Fruit fly (Drosophila melanogaster) whole organism, wandering third instar larva: ENCODE results near the gene CG13623.

ENCODE experiments used
- Abd-B ChIP-seq: fragments of >200 bp; optimal IDR thresholded peaks from 2 replicates; lab custom pipeline; 2017; ENCODE audit warnings: missing biosample characterization, missing genetic modification characterization
- CG32264 ChIP-seq: fragments of 200-800 bp; sonication (Bioruptor generic); optimal IDR thresholded peaks from 2 replicates; lab custom pipeline; 2016; ENCODE audit warnings: missing biosample characterization, missing genetic modification characterization
- CG9705 ChIP-seq: fragments of 200-800 bp; sonication (Bioruptor generic); optimal IDR thresholded peaks from 2 replicates; lab custom pipeline; 2018; ENCODE audit warnings: missing biosample characterization, mild to moderate bottlenecking, missing genetic modification characterization
- CrebA ChIP-seq: fragments of 200-800 bp; sonication (Bioruptor generic); optimal IDR thresholded peaks from 2 replicates; lab custom pipeline; 2016; ENCODE audit warnings: missing biosample characterization, mild to moderate bottlenecking, missing genetic modification characterization, borderline replicate concordance
- Dfd ChIP-seq: fragments of >200 bp; optimal IDR thresholded peaks from 2 replicates; lab custom pipeline; 2017; ENCODE audit warnings: missing biosample characterization, missing genetic modification characterization
- Dif ChIP-seq: fragments of 200-275, 200-300 bp; sonication (Bioruptor generic); optimal IDR thresholded peaks from 2 replicates; lab custom pipeline; 2018; ENCODE audit warnings: missing biosample characterization, missing genetic modification characterization; ENCODE audit not compliant: partially characterized antibody
- GATAd ChIP-seq: sonication (Bioruptor generic); optimal IDR thresholded peaks from 2 replicates; lab custom pipeline; 2016; ENCODE audit warnings: missing biosample characterization, missing genetic modification characterization
- HLH106 ChIP-seq: fragments of 200-800 bp; optimal IDR thresholded peaks from 3 replicates; lab custom pipeline; 2019; ENCODE audit warnings: missing biosample characterization, mild to moderate bottlenecking, missing genetic modification characterization, moderate library complexity
- Hnf4 ChIP-seq: fragments of 200-800 bp; sonication (Bioruptor generic); optimal IDR thresholded peaks from 2 replicates; lab custom pipeline; 2016; ENCODE audit warnings: missing biosample characterization, mild to moderate bottlenecking, missing genetic modification characterization
- Hr78 ChIP-seq: fragments of >200 bp; optimal IDR thresholded peaks from 2 replicates; lab custom pipeline; 2017; ENCODE audit warnings: missing biosample characterization, missing genetic modification characterization
- Hr83 ChIP-seq: fragments of 200-300 bp; sonication (Bioruptor generic); optimal IDR thresholded peaks from 2 replicates; lab custom pipeline; 2016; ENCODE audit warnings: missing biosample characterization, mild to moderate bottlenecking, missing genetic modification characterization, moderate library complexity; ENCODE audit not compliant: poor library complexity, severe bottlenecking
- Jra ChIP-seq: sonication (Bioruptor generic); optimal IDR thresholded peaks from 2 replicates; lab custom pipeline; 2016; ENCODE audit warnings: missing biosample characterization, missing genetic modification characterization
- Mio ChIP-seq: sonication (Bioruptor generic); optimal IDR thresholded peaks from 2 replicates; lab custom pipeline; 2016; ENCODE audit warnings: missing biosample characterization, missing genetic modification characterization
- Myc ChIP-seq: fragments of >200 bp; optimal IDR thresholded peaks from 2 replicates; lab custom pipeline; 2017
- N ChIP-seq: fragments of >200 bp; optimal IDR thresholded peaks from 2 replicates; lab custom pipeline; 2018; ENCODE audit warnings: missing biosample characterization, missing external identifiers, missing genetic modification characterization
- OdsH ChIP-seq: fragments of 200-800 bp; sonication (Bioruptor generic); optimal IDR thresholded peaks from 2 replicates; lab custom pipeline; 2016; ENCODE audit warnings: missing biosample characterization, mild to moderate bottlenecking, missing genetic modification characterization
- Rel ChIP-seq, 2 experiments: fragments of 200-800 bp; sonication (Bioruptor generic) in 1 of 2; optimal IDR thresholded peaks; 2 replicates in 1 of 2; 3 replicates in 1 of 2; lab custom pipeline; 2016 to 2019; ENCODE audit warnings: mild to moderate bottlenecking in 2 of 2, missing biosample characterization in 2 of 2, missing genetic modification characterization in 2 of 2, moderate library complexity in 1 of 2
- Sp1 ChIP-seq: fragments of 200-800 bp; sonication (Bioruptor generic); optimal IDR thresholded peaks from 3 replicates; lab custom pipeline; 2019; ENCODE audit warnings: missing biosample characterization, mild to moderate bottlenecking, missing genetic modification characterization, moderate library complexity
- Vsx2 ChIP-seq: fragments of 200-300, 225-300 bp; sonication (Bioruptor generic); optimal IDR thresholded peaks from 2 replicates; lab custom pipeline; 2018; ENCODE audit warnings: missing biosample characterization, missing genetic modification characterization; ENCODE audit not compliant: partially characterized antibody
- br ChIP-seq: fragments of 200-800 bp; sonication (Bioruptor generic); optimal IDR thresholded peaks from 2 replicates; lab custom pipeline; 2016; ENCODE audit warnings: missing biosample characterization, missing genetic modification characterization
- brk ChIP-seq: fragments of 200-800 bp; sonication (Bioruptor generic); optimal IDR thresholded peaks from 2 replicates; lab custom pipeline; 2016; ENCODE audit warnings: missing biosample characterization, mild to moderate bottlenecking, missing genetic modification characterization
- dl ChIP-seq, 2 experiments: fragments of 175-275, 200-275 bp in 1 of 2; fragments of 200-275 bp in 1 of 2; sonication (Bioruptor generic); optimal IDR thresholded peaks; lab custom pipeline; 2018; ENCODE audit warnings: mild to moderate bottlenecking in 2 of 2, missing biosample characterization in 2 of 2, missing genetic modification characterization in 2 of 2, moderate library complexity in 2 of 2; ENCODE audit not compliant: partially characterized antibody in 2 of 2, insufficient read depth in 1 of 2
- dmrt93B ChIP-seq: fragments of 200-800 bp; sonication (Bioruptor generic); optimal IDR thresholded peaks from 2 replicates; lab custom pipeline; 2018; ENCODE audit warnings: missing biosample characterization, mild to moderate bottlenecking, missing genetic modification characterization
- dsf ChIP-seq: sonication (Bioruptor generic); optimal IDR thresholded peaks from 2 replicates; lab custom pipeline; 2016; ENCODE audit warnings: missing biosample characterization, missing genetic modification characterization, borderline replicate concordance
- ey ChIP-seq: fragments of 200-800 bp; sonication (Bioruptor generic); optimal IDR thresholded peaks from 2 replicates; lab custom pipeline; 2016; ENCODE audit warnings: missing biosample characterization, missing genetic modification characterization
- foxo ChIP-seq, 2 experiments: fragments of 200-800 bp; sonication (Bioruptor generic); optimal IDR thresholded peaks; 2 replicates in 1 of 2; 3 replicates in 1 of 2; lab custom pipeline; 2016 to 2017; ENCODE audit warnings: missing biosample characterization in 2 of 2, missing genetic modification characterization in 2 of 2
- fru ChIP-seq: fragments of 200-800 bp; sonication (Bioruptor generic); optimal IDR thresholded peaks from 3 replicates; lab custom pipeline; 2016; ENCODE audit warnings: missing biosample characterization, mild to moderate bottlenecking, missing genetic modification characterization
- h ChIP-seq: fragments of 200-800 bp; sonication (Bioruptor generic); optimal IDR thresholded peaks from 3 replicates; lab custom pipeline; 2016; ENCODE audit warnings: missing biosample characterization, mild to moderate bottlenecking, missing genetic modification characterization
- jim ChIP-seq: fragments of 175-275, 200-325 bp; sonication (Bioruptor generic); optimal IDR thresholded peaks from 2 replicates; lab custom pipeline; 2016; ENCODE audit warnings: missing biosample characterization, mild to moderate bottlenecking, missing genetic modification characterization
- lola ChIP-seq: fragments of >200 bp; optimal IDR thresholded peaks from 2 replicates; lab custom pipeline; 2017; ENCODE audit warnings: missing biosample characterization, missing genetic modification characterization
- pan ChIP-seq: fragments of >200 bp; optimal IDR thresholded peaks from 2 replicates; lab custom pipeline; 2017
- psq ChIP-seq: fragments of 200-800 bp; sonication (Bioruptor generic); optimal IDR thresholded peaks from 3 replicates; lab custom pipeline; 2017; ENCODE audit warnings: missing biosample characterization, mild to moderate bottlenecking, missing genetic modification characterization, moderate library complexity
- rgr ChIP-seq: fragments of 200-800 bp; sonication (Bioruptor generic); optimal IDR thresholded peaks from 3 replicates; lab custom pipeline; 2016; ENCODE audit warnings: missing biosample characterization, mild to moderate bottlenecking, missing genetic modification characterization
- sage ChIP-seq: fragments of 200-800 bp; sonication (Bioruptor generic); optimal IDR thresholded peaks from 2 replicates; lab custom pipeline; 2016; ENCODE audit warnings: missing biosample characterization, mild to moderate bottlenecking, missing genetic modification characterization
- sv ChIP-seq: fragments of 200-800 bp; sonication (Bioruptor generic); optimal IDR thresholded peaks from 3 replicates; lab custom pipeline; 2016; ENCODE audit warnings: missing biosample characterization, missing genetic modification characterization
- tai ChIP-seq: sonication (Bioruptor generic); optimal IDR thresholded peaks from 2 replicates; lab custom pipeline; 2016; ENCODE audit warnings: missing biosample characterization, missing genetic modification characterization
- usp ChIP-seq: fragments of >200 bp; optimal IDR thresholded peaks from 2 replicates; lab custom pipeline; 2017; ENCODE audit warnings: missing biosample characterization, missing genetic modification characterization
- woc ChIP-seq: sonication (Bioruptor generic); optimal IDR thresholded peaks from 2 replicates; lab custom pipeline; 2016; ENCODE audit warnings: missing biosample characterization, mild to moderate bottlenecking, missing genetic modification characterization

Gene CG13623

DNA sequence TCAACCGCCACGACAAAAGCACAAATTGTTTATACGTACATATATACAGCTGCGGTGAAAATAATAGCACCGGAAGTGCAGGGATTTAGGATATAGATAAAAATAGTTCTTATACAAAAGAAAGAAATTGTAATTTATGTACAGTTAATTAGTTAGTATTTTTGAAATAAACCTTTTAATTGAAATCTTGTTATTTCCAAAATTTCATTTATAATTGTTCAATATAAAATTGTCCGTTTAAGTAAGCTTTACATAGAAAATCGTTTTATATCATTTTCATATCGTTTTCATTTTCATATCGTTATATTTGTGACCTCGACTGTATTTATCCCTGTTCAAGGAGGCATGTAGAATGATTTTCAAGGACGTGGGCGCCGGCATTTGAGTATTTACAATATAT is 43.8 kb upstream of the CG13623 start (continued):
- no peak for TF ChIP-seq Hnf4
- peak; percentile 69 for TF ChIP-seq Sp1 (GFP tag; lab: Kevin White, UChicago)
- TF ChIP-seq lola = no peak
- peak; percentile 49 for TF ChIP-seq OdsH (GFP tag; lab: Kevin White, UChicago)
- peak; percentile 21 for TF ChIP-seq ey (GFP tag; lab: Kevin White, UChicago)
- TF ChIP-seq Vsx2 (GFP tag; lab: Kevin White, UChicago) = no peak
- TF ChIP-seq psq (GFP tag; lab: Kevin White, UChicago) = peak; percentile 31
- no peak for TF ChIP-seq sage (GFP tag; lab: Kevin White, UChicago)
- no peak for TF ChIP-seq usp

DNA sequence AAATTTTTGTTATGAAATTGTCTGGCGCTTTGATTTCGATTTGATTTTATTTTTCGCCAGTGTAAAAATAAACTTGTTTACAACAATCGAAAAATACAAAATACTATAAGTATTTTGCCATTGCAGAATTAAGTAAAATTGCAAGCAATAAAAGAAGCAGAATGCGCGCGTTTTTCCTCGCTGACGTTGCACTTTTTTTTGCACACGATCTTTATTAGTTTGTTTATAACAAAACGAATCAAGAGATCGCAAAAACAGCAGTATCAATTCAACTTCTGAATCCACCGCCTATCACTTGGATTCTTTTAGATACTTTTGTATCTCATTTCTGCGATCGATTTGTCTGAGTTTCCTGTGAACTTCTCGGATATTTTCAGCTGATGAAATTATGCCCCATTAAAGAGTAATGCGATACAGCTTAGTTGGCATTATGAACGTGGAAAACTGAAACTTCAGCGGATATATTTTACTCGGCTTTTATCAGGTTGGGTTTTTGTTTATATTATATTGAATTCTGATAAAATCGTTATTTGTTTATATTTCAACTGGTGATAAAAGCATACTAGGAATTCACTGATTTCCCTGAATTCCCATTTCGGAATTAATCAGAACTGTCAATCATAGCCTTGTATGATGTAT is 42.9 kb upstream of the CG13623 start:
- TF ChIP-seq Hr78 (GFP tag; lab: Kevin White, UChicago) (no peak), CG32264 (GFP tag; lab: Kevin White, UChicago) (no peak), Dif (GFP tag; lab: Kevin White, UChicago) (no peak), Dfd (GFP tag; lab: Kevin White, UChicago) (no peak), Jra (GFP tag; lab: Kevin White, UChicago) (no peak), tai (no peak), woc (GFP tag; lab: Kevin White, UChicago) (no peak), CrebA (no peak), Hnf4 (no peak), CG9705 (GFP tag; lab: Kevin White, UChicago) (no peak), sv (no peak), HLH106 (tag; lab: Kevin White, UChicago) (no peak), jim (GFP tag; lab: Kevin White, UChicago) (no peak), h (GFP tag; lab: Kevin White, UChicago) (no peak), Rel (GFP tag; optimal IDR thresholded peaks at IDR 0.05; lab: Kevin White, UChicago) (no peak), Rel (tag; optimal IDR thresholded peaks at IDR 0.05; lab: Kevin White, UChicago) (no peak), OdsH (GFP tag; lab: Kevin White, UChicago) (no peak)

DNA sequence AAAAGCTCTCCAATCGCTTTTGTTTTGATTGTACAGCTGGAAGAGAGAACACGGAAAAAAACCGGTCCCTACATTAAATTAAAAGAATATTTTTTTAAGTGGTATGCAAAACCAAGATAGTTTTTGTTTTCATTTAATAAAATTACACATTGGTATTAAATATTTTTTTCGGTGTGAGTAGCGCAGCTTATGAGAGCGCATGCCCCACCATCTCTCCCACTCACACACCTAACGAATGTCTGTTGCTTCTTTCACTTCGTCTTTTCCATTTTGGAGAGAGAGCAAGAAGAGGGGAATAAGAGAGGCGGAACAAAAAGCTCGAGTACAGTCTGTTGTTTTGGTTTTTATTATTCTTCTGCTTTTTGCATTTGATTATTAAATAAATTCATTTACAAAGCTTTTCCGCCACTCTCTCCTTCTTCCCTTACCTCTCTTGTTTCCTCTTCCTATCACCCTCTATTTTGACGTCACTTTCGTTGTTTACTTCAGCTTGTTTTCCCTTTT is 42.2 kb upstream of the CG13623 start:
- TF ChIP-seq Rel (GFP tag; optimal IDR thresholded peaks at IDR 0.05; lab: Kevin White, UChicago) (peak; percentile 98), Rel (tag; optimal IDR thresholded peaks at IDR 0.05; lab: Kevin White, UChicago) (peak; percentile 89), pan (lab: Kevin White, UChicago) (no peak), woc (GFP tag; lab: Kevin White, UChicago) (peak; percentile 98), jim (GFP tag; lab: Kevin White, UChicago) (no peak), fru (GFP tag; lab: Kevin White, UChicago) (peak; percentile 99), ey (GFP tag; lab: Kevin White, UChicago) (peak; percentile 99), CrebA (peak; percentile 96), GATAd (GFP tag; lab: Kevin White, UChicago) (peak; percentile 86), Hnf4 (peak; percentile 99), Myc (lab: Kevin White, UChicago) (no peak), CG9705 (GFP tag; lab: Kevin White, UChicago) (peak; percentile 93), rgr (GFP tag; lab: Kevin White, UChicago) (peak; percentile 99), br (GFP tag; lab: Kevin White, UChicago) (peak; percentile 99), N (GFP tag; lab: Kevin White, UChicago) (no peak), usp (no peak), Dif (GFP tag; lab: Kevin White, UChicago) (peak; percentile 71), h (GFP tag; lab: Kevin White, UChicago) (peak; percentile 100), brk (peak; percentile 98), dsf (peak; percentile 93), foxo (GFP tag; optimal IDR thresholded peaks at IDR 0.05; lab: Kevin White, UChicago) (peak; percentile 66 to 99), Dfd (GFP tag; lab: Kevin White, UChicago) (peak; percentile 27), dmrt93B (peak; percentile 96), CG32264 (GFP tag; lab: Kevin White, UChicago) (peak; percentile 94), Hr83 (GFP tag; lab: Kevin White, UChicago) (peak; percentile 77), Abd-B (GFP tag; lab: Kevin White, UChicago) (no peak), dl (GFP tag; optimal IDR thresholded peaks at IDR 0.05; lab: Kevin White, UChicago; ENCODE audit: insufficient read depth in 1 of 2, partially characterized antibody in 2 of 2) (peak; percentile 52 to 70), sage (GFP tag; lab: Kevin White, UChicago) (peak; percentile 98), Mio (peak; percentile 88), tai (peak; percentile 95), OdsH (GFP tag; lab: Kevin White, UChicago) (peak; percentile 99), Vsx2 (GFP tag; lab: Kevin White, UChicago) (peak; percentile 33), lola (no peak), Sp1 (GFP tag; lab: Kevin White, UChicago) (peak; percentile 99), HLH106 (tag; lab: Kevin White, UChicago) (peak; percentile 99), sv (peak; percentile 97), Hr78 (GFP tag; lab: Kevin White, UChicago) (no peak), Jra (GFP tag; lab: Kevin White, UChicago) (peak; percentile 97), psq (GFP tag; lab: Kevin White, UChicago) (peak; percentile 99)
